Worm (Caenorhabditis elegans): Measurements from ENCODE around the gene K02F6.6.
"Not testable (repeated sequence)": the region's sequence is repeated elsewhere in the genome, so short reads cannot be mapped to it uniquely, and the experiment has no call there.

K02F6.6 gene

ce11 chrII:2534952-2535351 lies 4.4 kb downstream of the K02F6.6 start, which contains the start of gene K02F6.8:
Gene K02F6.8, minus strand, starts transcription at chrII:2535052.
- TF ChIP-seq ztf-6, sea-2, ceh-91 (GFP tag; IDR thresholded peaks at IDR 0.05): not testable (repeated sequence)

- TF ChIP-seq hrde-1 (tag; optimal IDR thresholded peaks at IDR 0.05; ENCODE audit: borderline replicate concordance): no peak
- no peak for TF ChIP-seq cebp-1 (GFP tag; IDR thresholded peaks at IDR 0.05)
- TF ChIP-seq cebp-1 (tag; optimal IDR thresholded peaks at IDR 0.05): no peak
- no peak for TF ChIP-seq repo-1 (tag; optimal IDR thresholded peaks at IDR 0.05)
Observed at ce11 chrII:2537754-2538153, 7.2 kb downstream of the K02F6.6 start, which contains the start of gene K02F6.7. Gene K02F6.7, minus strand, starts transcription at chrII:2537854.

ce11 chrII:2538194-2538593 lies 7.6 kb downstream of the K02F6.6 start, which contains the start of gene K02F6.4:
Gene K02F6.4, plus strand, starts transcription at chrII:2538494.
- TF ChIP-seq hsf-1 (GFP tag; IDR thresholded peaks at IDR 0.05) (0 out of 2 replicates have a peak, but pooled peaks have one; percentile 16), ztf-6 (GFP tag; IDR thresholded peaks at IDR 0.05) (no peak)

- TF ChIP-seq sdz-38 (tag; optimal IDR thresholded peaks at IDR 0.05) (no peak), pha-4 (tag; optimal IDR thresholded peaks at IDR 0.05) (no peak), ets-4 (GFP tag; optimal IDR thresholded peaks at IDR 0.05) (no peak), aptf-2 (GFP tag; conservative IDR thresholded peaks at IDR 0.05) (no peak), egl-44 (GFP tag; IDR thresholded peaks at IDR 0.05) (no peak), ztf-28 (GFP tag; IDR thresholded peaks at IDR 0.05) (no peak), lir-1 (GFP tag; conservative IDR thresholded peaks at IDR 0.05) (no peak), hsf-1 (GFP tag; IDR thresholded peaks at IDR 0.05) (no peak), ztf-18 (tag; optimal IDR thresholded peaks at IDR 0.05) (no peak), ceh-79 (tag; optimal IDR thresholded peaks at IDR 0.05) (no peak), snpc-4 (GFP tag; optimal IDR thresholded peaks at IDR 0.05) (no peak), snpc-4 (tag; optimal IDR thresholded peaks at IDR 0.05) (no peak), ztf-6 (GFP tag; IDR thresholded peaks at IDR 0.05) (no peak)
Observed at ce11 chrII:2545925-2546324, 15.3 kb downstream of the K02F6.6 start, which contains the start of gene K02F6.3. Gene K02F6.3, plus strand, starts transcription at chrII:2546225.

ce11 chrII:2553030-2553429 lies 22.4 kb downstream of the K02F6.6 start:
- TF ChIP-seq hlh-26 (GFP tag; conservative IDR thresholded peaks at IDR 0.05) (no peak), dpl-1 (GFP tag; optimal IDR thresholded peaks at IDR 0.05) (no peak), egl-44 (GFP tag; IDR thresholded peaks at IDR 0.05) (no peak), mcd-1 (GFP tag; IDR thresholded peaks at IDR 0.05) (no peak), repo-1 (tag; optimal IDR thresholded peaks at IDR 0.05) (no peak), rec-8 (tag; optimal IDR thresholded peaks at IDR 0.05) (no peak), B0035.1 (tag; optimal IDR thresholded peaks at IDR 0.05) (no peak), egl-18 (GFP tag; IDR thresholded peaks at IDR 0.05) (no peak), atf-7 (tag; optimal IDR thresholded peaks at IDR 0.05) (no peak), ama-1 (optimal IDR thresholded peaks at IDR 0.05) (no peak), ama-1 (GFP tag; optimal IDR thresholded peaks at IDR 0.05) (no peak), F37B4.10 (GFP tag; IDR thresholded peaks at IDR 0.05) (no peak)

- not testable (repeated sequence) for TF ChIP-seq mes-4 (tag; optimal IDR thresholded peaks at IDR 0.05); ceh-27 (GFP tag; optimal IDR thresholded peaks at IDR 0.05); nhr-27 (tag; optimal IDR thresholded peaks at IDR 0.05)
Observed at ce11 chrII:2553662-2554061, 23.1 kb downstream of the K02F6.6 start, which contains the start of gene K02F6.1. Gene K02F6.1, plus strand, starts transcription at chrII:2553962.
